Fruit fly (Drosophila melanogaster) whole organism, pupa: ENCODE data around the gene Or65c.

ENCODE experiments used
- CG10348 ChIP-seq: fragments of 200-800 bp; sonication (Bioruptor generic); IDR thresholded peaks from 2 replicates; pipeline ENCODE4 v1.3.6; 2022; ENCODE audit warnings: missing biosample characterization, missing genetic modification characterization
- CG12605 ChIP-seq: fragments of 200-800 bp; sonication (Bioruptor generic); IDR thresholded peaks from 2 replicates; pipeline ENCODE4 v1.3.6; 2022; ENCODE audit warnings: missing biosample characterization, missing genetic modification characterization
- CG13204 ChIP-seq: fragments of 200-800 bp; sonication (Bioruptor generic); optimal IDR thresholded peaks from 2 replicates; lab custom pipeline; 2018; ENCODE audit warnings: missing biosample characterization, mild to moderate bottlenecking, missing genetic modification characterization, moderate library complexity
- CG14655 ChIP-seq: fragments of 200-800 bp; sonication (Bioruptor generic); optimal IDR thresholded peaks from 3 replicates; lab custom pipeline; 2017; ENCODE audit warnings: mild to moderate bottlenecking, missing biosample characterization, missing genetic modification reagents, missing genetic modification characterization
- CG15710 ChIP-seq: fragments of 200-800 bp; sonication (Bioruptor generic); optimal IDR thresholded peaks from 2 replicates; lab custom pipeline; 2018; ENCODE audit warnings: missing biosample characterization, mild to moderate bottlenecking, missing genetic modification characterization, moderate library complexity
- CG17806 ChIP-seq: fragments of 200-800 bp; sonication (Bioruptor generic); optimal IDR thresholded peaks from 2 replicates; lab custom pipeline; 2018; ENCODE audit warnings: missing biosample characterization, mild to moderate bottlenecking, missing genetic modification characterization, moderate library complexity
- CG32121 ChIP-seq: fragments of 200-800 bp; sonication (Bioruptor generic); IDR thresholded peaks from 2 replicates; pipeline ENCODE4 v1.3.6; 2022; ENCODE audit warnings: missing biosample characterization, missing genetic modification characterization
- CG34367 ChIP-seq: fragments of 200-800 bp; sonication (Bioruptor generic); optimal IDR thresholded peaks from 2 replicates; lab custom pipeline; 2018; ENCODE audit warnings: missing biosample characterization, mild to moderate bottlenecking, missing genetic modification characterization
- CG4496 ChIP-seq: fragments of 200-800 bp; sonication (Bioruptor generic); IDR thresholded peaks from 3 replicates; pipeline ENCODE4 v1.3.6; 2022; ENCODE audit warnings: missing biosample characterization, missing genetic modification characterization
- CG8159 ChIP-seq: fragments of 200-800 bp; sonication (Bioruptor generic); optimal IDR thresholded peaks from 3 replicates; lab custom pipeline; 2018; ENCODE audit warnings: missing biosample characterization, mild to moderate bottlenecking, missing genetic modification characterization, moderate library complexity
- CG8301 ChIP-seq: fragments of 200-800 bp; sonication (Bioruptor generic); optimal IDR thresholded peaks from 2 replicates; lab custom pipeline; 2018; ENCODE audit warnings: missing biosample characterization, mild to moderate bottlenecking, missing genetic modification characterization
- CG9948 ChIP-seq: fragments of 200-800 bp; sonication (Bioruptor generic); optimal IDR thresholded peaks from 2 replicates; lab custom pipeline; 2018; ENCODE audit warnings: missing biosample characterization, mild to moderate bottlenecking, missing genetic modification characterization, moderate library complexity
- D1 ChIP-seq: fragments of 200-800 bp; sonication (Bioruptor generic); optimal IDR thresholded peaks from 2 replicates; lab custom pipeline; 2018; ENCODE audit warnings: missing biosample characterization, mild to moderate bottlenecking, missing genetic modification characterization, moderate library complexity
- EcR ChIP-seq: fragments of 200-800 bp; sonication (Bioruptor generic); optimal IDR thresholded peaks from 3 replicates; lab custom pipeline; 2019; ENCODE audit warnings: missing biosample characterization, missing genetic modification characterization, mild to moderate bottlenecking, moderate library complexity, missing genetic modification reagents
- Ets98B ChIP-seq: fragments of 200-800 bp; sonication (Bioruptor generic); IDR thresholded peaks from 2 replicates; pipeline ENCODE4 v1.3.6; 2022; ENCODE audit warnings: missing biosample characterization, missing genetic modification characterization
- Pif1A ChIP-seq: fragments of 200-800 bp; sonication (Bioruptor generic); optimal IDR thresholded peaks from 3 replicates; lab custom pipeline; 2016; ENCODE audit warnings: missing biosample characterization, missing genetic modification characterization
- Pif1B ChIP-seq: fragments of 200-800 bp; sonication (Bioruptor generic); optimal IDR thresholded peaks from 3 replicates; lab custom pipeline; 2016; ENCODE audit warnings: missing biosample characterization, missing genetic modification characterization
- Snoo ChIP-seq: fragments of 200-800 bp; sonication (Bioruptor generic); optimal IDR thresholded peaks from 3 replicates; lab custom pipeline; 2017; ENCODE audit warnings: missing biosample characterization, mild to moderate bottlenecking, missing genetic modification characterization, inconsistent platforms
- fd96Ca ChIP-seq: fragments of 200-800 bp; sonication (Bioruptor generic); IDR thresholded peaks from 3 replicates; pipeline ENCODE4 v1.3.6; 2022; ENCODE audit warnings: missing biosample characterization, missing genetic modification characterization
- gl ChIP-seq: fragments of 200-800 bp; sonication (Bioruptor generic); optimal IDR thresholded peaks from 2 replicates; lab custom pipeline; 2018; ENCODE audit warnings: missing biosample characterization, mild to moderate bottlenecking, missing genetic modification characterization
- rn ChIP-seq: fragments of 200-800 bp; sonication (Bioruptor generic); IDR thresholded peaks from 2 replicates; pipeline ENCODE4 v1.3.6; 2022; ENCODE audit warnings: missing biosample characterization, missing genetic modification characterization

The Or65c gene

dm6 chr3L:6342253-6342652, 14.8 kb downstream of the Or65c start:
- TF ChIP-seq Pif1B (GFP tag; lab: Kevin White, UChicago) (no peak), CG8301 (tag; lab: Kevin White, UChicago) (no peak), CG15710 (no peak), rn (GFP tag; lab: Robert Waterston, UW) (no peak), CG12605 (GFP tag; lab: Robert Waterston, UW) (no peak), D1 (no peak), Ets98B (no peak), CG13204 (GFP tag; lab: Kevin White, UChicago) (no peak), Pif1A (GFP tag; lab: Kevin White, UChicago) (no peak), CG14655 (GFP tag; lab: Kevin White, UChicago) (no peak), Snoo (tag; lab: Kevin White, UChicago) (no peak), CG10348 (GFP tag; lab: Robert Waterston, UW) (no peak), CG8159 (tag; lab: Kevin White, UChicago) (no peak), EcR (GFP tag; lab: Kevin White, UChicago) (no peak), CG9948 (tag; lab: Kevin White, UChicago) (no peak), CG34367 (no peak), CG32121 (GFP tag; lab: Robert Waterston, UW) (no peak)

dm6 chr3L:6344243-6344642, 16.8 kb downstream of the Or65c start:
- TF ChIP-seq CG17806 (peak; percentile 13), CG12605 (GFP tag; lab: Robert Waterston, UW) (no peak), CG8159 (tag; lab: Kevin White, UChicago) (peak; percentile 13)

- TF ChIP-seq fd96Ca (GFP tag; lab: Robert Waterston, UW) (no peak), CG15710 (no peak), Pif1A (GFP tag; lab: Kevin White, UChicago) (no peak)
- TF ChIP-seq, all 21 proteins: peak for 0
Observed at dm6 chr3L:6348433-6348832, 21.0 kb downstream of the Or65c start.

- TF ChIP-seq CG9948 (tag; lab: Kevin White, UChicago) (no peak), CG15710 (no peak), CG8159 (tag; lab: Kevin White, UChicago) (no peak), CG10348 (GFP tag; lab: Robert Waterston, UW) (no peak), rn (GFP tag; lab: Robert Waterston, UW) (no peak), CG32121 (GFP tag; lab: Robert Waterston, UW) (no peak)
Observed at dm6 chr3L:6349976-6350375, 22.6 kb downstream of the Or65c start, which contains the start of gene Sfp65A. Gene Sfp65A (plus strand): TSS chr3L:6350276.

- TF ChIP-seq fd96Ca (GFP tag; lab: Robert Waterston, UW) (no peak), Snoo (tag; lab: Kevin White, UChicago) (peak; percentile 3), CG15710 (no peak), CG34367 (no peak), CG32121 (GFP tag; lab: Robert Waterston, UW) (no peak), EcR (GFP tag; lab: Kevin White, UChicago) (peak; percentile 34), Pif1A (GFP tag; lab: Kevin White, UChicago) (no peak), Pif1B (GFP tag; lab: Kevin White, UChicago) (peak; percentile 15), CG14655 (GFP tag; lab: Kevin White, UChicago) (no peak), CG13204 (GFP tag; lab: Kevin White, UChicago) (peak; percentile 46), CG8301 (tag; lab: Kevin White, UChicago) (no peak), CG17806 (no peak), CG12605 (GFP tag; lab: Robert Waterston, UW) (peak; percentile 68; the same call in 1 of the 2 replicates), Ets98B (peak; percentile 21; the same call in 1 of the 2 replicates), CG8159 (tag; lab: Kevin White, UChicago) (peak; percentile 17), CG4496 (GFP tag; lab: Robert Waterston, UW) (0 out of 3 replicates have a peak, but pooled peaks have one; percentile 16), D1 (no peak), rn (GFP tag; lab: Robert Waterston, UW) (no peak), CG9948 (tag; lab: Kevin White, UChicago) (no peak), gl (tag; lab: Kevin White, UChicago) (no peak), CG10348 (GFP tag; lab: Robert Waterston, UW) (no peak)
- TF ChIP-seq, all 21 proteins: peak for 8
Observed at dm6 chr3L:6352232-6352631, 24.8 kb downstream of the Or65c start, which contains the start of gene CG13300. Gene CG13300 (minus strand): TSS chr3L:6352390.

dm6 chr3L:6355032-6355431, 27.6 kb downstream of the Or65c start:
- TF ChIP-seq CG4496 (GFP tag; lab: Robert Waterston, UW) (no peak), CG12605 (GFP tag; lab: Robert Waterston, UW) (no peak), EcR (GFP tag; lab: Kevin White, UChicago) (no peak), CG15710 (peak; percentile 46), gl (tag; lab: Kevin White, UChicago) (no peak), D1 (no peak), CG8159 (tag; lab: Kevin White, UChicago) (peak; percentile 69), CG10348 (GFP tag; lab: Robert Waterston, UW) (no peak), CG9948 (tag; lab: Kevin White, UChicago) (peak; percentile 71), Pif1A (GFP tag; lab: Kevin White, UChicago) (peak; percentile 33), fd96Ca (GFP tag; lab: Robert Waterston, UW) (no peak), Pif1B (GFP tag; lab: Kevin White, UChicago) (peak; percentile 41), CG34367 (peak; percentile 54), CG17806 (peak; percentile 47), Snoo (tag; lab: Kevin White, UChicago) (no peak), CG32121 (GFP tag; lab: Robert Waterston, UW) (no peak), rn (GFP tag; lab: Robert Waterston, UW) (no peak), Ets98B (no peak), CG13204 (GFP tag; lab: Kevin White, UChicago) (no peak), CG8301 (tag; lab: Kevin White, UChicago) (peak; percentile 45), CG14655 (GFP tag; lab: Kevin White, UChicago) (peak; percentile 82)
